Worm (Caenorhabditis elegans) whole organism, late embryonic: ENCODE results near the gene fbxa-196.
A peak's percentile ranks its signal among the peaks of the same experiment; 100 is the strongest.

Experiments
- ama-1 ChIP-seq: fragments of 150-350 bp; optimal IDR thresholded peaks from 2 replicates; lab custom pipeline; 2014
- ets-4 ChIP-seq: sonication (generic microtip); optimal IDR thresholded peaks from 2 replicates; lab custom pipeline; 2016; ENCODE audit warnings: missing genetic modification characterization, missing compliant biosample characterization
- nfya-1 ChIP-seq: sonication (generic microtip); optimal IDR thresholded peaks from 2 replicates; lab custom pipeline; 2017; ENCODE audit warnings: missing genetic modification characterization, mild to moderate bottlenecking, missing compliant biosample characterization, antibody characterized with exemption, moderate library complexity
- nhr-11 ChIP-seq: fragments of 150-350 bp; optimal IDR thresholded peaks from 2 replicates; lab custom pipeline; 2014; ENCODE audit warnings: missing biosample characterization, missing genetic modification characterization
- rnt-1 ChIP-seq: sonication (generic microtip); optimal IDR thresholded peaks from 2 replicates; lab custom pipeline; 2016; ENCODE audit warnings: missing genetic modification characterization, missing compliant biosample characterization
- tbx-2 ChIP-seq: sonication (generic microtip); optimal IDR thresholded peaks from 2 replicates; lab custom pipeline; 2016; ENCODE audit warnings: missing genetic modification characterization, missing compliant biosample characterization

DNA sequence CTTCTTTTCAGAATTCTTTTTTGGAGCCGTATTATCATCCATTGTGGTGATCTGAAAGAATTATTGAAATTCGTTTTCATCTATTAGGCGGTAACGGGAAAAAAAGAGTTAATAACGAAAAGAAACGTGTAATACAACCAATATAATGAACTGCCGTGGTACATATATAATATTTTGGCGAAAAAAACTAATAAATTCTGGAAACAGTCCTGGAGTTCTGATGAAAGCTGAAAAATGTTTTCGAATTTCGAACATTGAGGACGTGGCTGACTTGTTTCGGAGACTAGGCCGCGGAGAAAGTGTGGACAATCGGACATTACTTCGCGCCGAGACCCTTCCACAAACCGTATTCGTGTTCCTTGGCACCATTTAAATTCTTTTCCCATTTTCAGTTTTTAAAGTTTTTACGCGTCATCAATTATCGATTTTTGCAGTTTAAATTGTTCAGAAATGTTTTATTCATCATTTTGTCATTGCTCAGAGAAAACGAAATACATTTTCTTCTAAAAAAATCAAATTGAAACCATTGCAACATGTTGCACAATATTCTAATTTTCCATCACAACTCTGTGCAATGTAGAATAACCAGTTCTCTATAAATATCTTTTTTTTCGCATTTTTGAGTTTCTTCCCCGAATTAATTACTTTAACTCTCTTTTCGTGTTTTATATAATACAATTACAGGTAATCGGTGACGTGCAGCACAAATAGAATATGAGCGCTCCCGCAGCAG is 14.8 kb upstream of the fbxa-196 start, which contains the start of the genes gad-1 and erfa-1:
- TF ChIP-seq tbx-2 (tag; lab: Kevin White, UChicago) (peak; percentile 68), nfya-1 (tag; lab: Kevin White, UChicago) (peak; percentile 8), ama-1 (lab: Kevin White, UChicago) (no peak), nhr-11 (no peak), rnt-1 (tag; lab: Kevin White, UChicago) (no peak), ets-4 (tag; lab: Kevin White, UChicago) (peak; percentile 53)
